Fruit fly (Drosophila melanogaster) whole organism, embryonic: ENCODE results near the gene CG10467.

ENCODE experiments used
- Adf1 ChIP-seq: fragments of 200-800 bp; sonication (Bioruptor generic); IDR thresholded peaks from 2 replicates; pipeline ENCODE4 v1.3.6; 2022; ENCODE audit warnings: missing biosample characterization, missing genetic modification characterization
- Atf-2 ChIP-seq: fragments of 200-800 bp; sonication (Bioruptor generic); optimal IDR thresholded peaks from 2 replicates; lab custom pipeline; 2016; ENCODE audit warnings: missing biosample characterization, missing genetic modification characterization
- Atf3 ChIP-seq: fragments of 200-800 bp; sonication (Bioruptor generic); optimal IDR thresholded peaks from 3 replicates; lab custom pipeline; 2016; ENCODE audit warnings: missing biosample characterization, missing genetic modification characterization
- CG10147 ChIP-seq: fragments of 200-800 bp; sonication (Bioruptor generic); optimal IDR thresholded peaks from 2 replicates; lab custom pipeline; 2019; ENCODE audit warnings: missing biosample characterization, mild to moderate bottlenecking, missing genetic modification characterization, moderate library complexity
- CG10543 ChIP-seq: fragments of 200-800 bp; sonication (Bioruptor generic); optimal IDR thresholded peaks from 3 replicates; lab custom pipeline; 2017; ENCODE audit warnings: missing biosample characterization, mild to moderate bottlenecking, missing genetic modification characterization, moderate library complexity
- CG11456 ChIP-seq: fragments of 200-800 bp; sonication (Bioruptor generic); IDR thresholded peaks from 3 replicates; pipeline ENCODE4 v1.3.6; 2022; ENCODE audit warnings: missing biosample characterization, missing genetic modification characterization
- CG12071 ChIP-seq: fragments of 200-800 bp; sonication (Bioruptor generic); optimal IDR thresholded peaks from 3 replicates; lab custom pipeline; 2018; ENCODE audit warnings: missing biosample characterization, mild to moderate bottlenecking, missing genetic modification characterization
- CG12236 ChIP-seq: fragments of 200-800 bp; sonication (Bioruptor generic); optimal IDR thresholded peaks from 2 replicates; lab custom pipeline; 2016; ENCODE audit warnings: missing biosample characterization, missing genetic modification characterization
- CG12299 ChIP-seq: fragments of 200-800 bp; sonication (Bioruptor generic); optimal IDR thresholded peaks from 2 replicates; lab custom pipeline; 2018; ENCODE audit warnings: missing biosample characterization, mild to moderate bottlenecking, missing genetic modification characterization
- CG14667 ChIP-seq: fragments of 200-800 bp; sonication (Bioruptor generic); IDR thresholded peaks from 2 replicates; pipeline ENCODE4 v1.3.6; 2022; ENCODE audit warnings: missing biosample characterization, missing genetic modification characterization
- CG14860 ChIP-seq: fragments of 200-800 bp; sonication (Bioruptor generic); IDR thresholded peaks from 3 replicates; pipeline ENCODE4 v1.3.6; 2022; ENCODE audit warnings: missing biosample characterization, missing genetic modification characterization; ENCODE audit not compliant: partially characterized antibody
- CG15601 ChIP-seq: fragments of 200-800 bp; sonication (Bioruptor generic); optimal IDR thresholded peaks from 3 replicates; lab custom pipeline; 2019; ENCODE audit warnings: missing biosample characterization, mild to moderate bottlenecking, missing genetic modification characterization, moderate library complexity
- CG16863 ChIP-seq: fragments of 200-800 bp; sonication (Bioruptor generic); optimal IDR thresholded peaks from 3 replicates; lab custom pipeline; 2016; ENCODE audit warnings: missing biosample characterization, missing genetic modification characterization
- CG17361 ChIP-seq: fragments of 200-800 bp; sonication (Bioruptor generic); IDR thresholded peaks from 3 replicates; pipeline ENCODE4 v1.3.6; 2022; ENCODE audit warnings: missing biosample characterization, missing genetic modification characterization
- CG1792 ChIP-seq: fragments of 200-800 bp; sonication (Bioruptor generic); optimal IDR thresholded peaks from 2 replicates; lab custom pipeline; 2016; ENCODE audit warnings: missing biosample characterization, missing genetic modification characterization
- CG2120 ChIP-seq: fragments of 200-800 bp; sonication (Bioruptor generic); optimal IDR thresholded peaks from 3 replicates; lab custom pipeline; 2016; ENCODE audit warnings: missing biosample characterization, missing genetic modification characterization
- CG4730 ChIP-seq: fragments of 200-800 bp; sonication (Bioruptor generic); IDR thresholded peaks from 2 replicates; pipeline ENCODE4 v1.3.6; 2022; ENCODE audit warnings: missing biosample characterization, missing genetic modification characterization
- CG8089 ChIP-seq: fragments of 200-800 bp; sonication (Bioruptor generic); optimal IDR thresholded peaks from 3 replicates; lab custom pipeline; 2016; ENCODE audit warnings: missing biosample characterization, missing genetic modification characterization
- CG8359 ChIP-seq: fragments of 200-800 bp; sonication (Bioruptor generic); optimal IDR thresholded peaks from 2 replicates; lab custom pipeline; 2017; ENCODE audit warnings: missing biosample characterization, mild to moderate bottlenecking, missing genetic modification characterization, borderline replicate concordance
- Camta ChIP-seq: fragments of 200-800 bp; sonication (Bioruptor generic); optimal IDR thresholded peaks from 2 replicates; lab custom pipeline; 2016; ENCODE audit warnings: missing biosample characterization, missing genetic modification characterization
- CrebB ChIP-seq: fragments of 200-800 bp; sonication (Bioruptor generic); optimal IDR thresholded peaks from 3 replicates; lab custom pipeline; 2018; ENCODE audit warnings: missing biosample characterization, mild to moderate bottlenecking, missing genetic modification characterization
- D19A ChIP-seq: fragments of 200-800 bp; optimal IDR thresholded peaks from 3 replicates; lab custom pipeline; 2019; ENCODE audit warnings: missing biosample characterization, mild to moderate bottlenecking, missing genetic modification characterization, moderate library complexity
- Dp ChIP-seq: fragments of 200-800 bp; sonication (Bioruptor generic); optimal IDR thresholded peaks from 2 replicates; lab custom pipeline; 2018; ENCODE audit warnings: missing biosample characterization, mild to moderate bottlenecking, missing genetic modification characterization, moderate library complexity
- Gsc ChIP-seq: fragments of 200-800 bp; sonication (Bioruptor generic); IDR thresholded peaks from 2 replicates; pipeline ENCODE4 v1.3.6; 2022; ENCODE audit warnings: missing biosample characterization, missing genetic modification characterization
- HmgZ ChIP-seq: fragments of 200-800 bp; sonication (Bioruptor generic); optimal IDR thresholded peaks from 2 replicates; lab custom pipeline; 2018; ENCODE audit warnings: missing biosample characterization, mild to moderate bottlenecking, missing genetic modification characterization
- Hr3 ChIP-seq: fragments of 200-800 bp; sonication (Bioruptor generic); optimal IDR thresholded peaks from 3 replicates; lab custom pipeline; 2016; ENCODE audit warnings: missing biosample characterization, missing genetic modification characterization
- Lpt ChIP-seq: fragments of >200 bp; optimal IDR thresholded peaks from 2 replicates; lab custom pipeline; 2018; ENCODE audit warnings: missing biosample characterization, missing genetic modification characterization
- Myb ChIP-seq: fragments of 200-800 bp; sonication (Bioruptor generic); optimal IDR thresholded peaks from 2 replicates; lab custom pipeline; 2016; ENCODE audit warnings: missing biosample characterization, missing genetic modification characterization
- NC2α ChIP-seq: fragments of 200-800 bp; sonication (Bioruptor generic); optimal IDR thresholded peaks from 2 replicates; lab custom pipeline; 2016; ENCODE audit warnings: missing biosample characterization, missing genetic modification characterization
- Nf-YA ChIP-seq: fragments of 200-800 bp; sonication (Bioruptor generic); IDR thresholded peaks from 2 replicates; pipeline ENCODE4 v1.3.6; 2022; ENCODE audit warnings: missing biosample characterization, missing genetic modification characterization
- PHDP ChIP-seq: fragments of 200-800 bp; sonication (Bioruptor generic); optimal IDR thresholded peaks from 3 replicates; lab custom pipeline; 2018; ENCODE audit warnings: missing biosample characterization, mild to moderate bottlenecking, missing genetic modification characterization, moderate library complexity
- Rfx ChIP-seq: fragments of 200-800 bp; sonication (Bioruptor generic); IDR thresholded peaks from 2 replicates; pipeline ENCODE4 v1.3.6; 2022; ENCODE audit warnings: missing biosample characterization, missing genetic modification characterization
- Stat92E ChIP-seq, 3 experiments: fragments of >200 bp in 2 of 3; fragments of 200-800 bp in 1 of 3; sonication (Bioruptor generic) in 1 of 3; optimal IDR thresholded peaks; 2 replicates each; lab custom pipeline; 2017 to 2019; ENCODE audit warnings: missing biosample characterization in 3 of 3, missing genetic modification characterization in 3 of 3, mild to moderate bottlenecking in 1 of 3, moderate library complexity in 1 of 3
- Usf ChIP-seq: fragments of 200-800 bp; sonication (Bioruptor generic); optimal IDR thresholded peaks from 2 replicates; lab custom pipeline; 2017; ENCODE audit warnings: missing genotype, missing biosample characterization, missing genetic modification characterization
- ab ChIP-seq: fragments of 200-800 bp; sonication (Bioruptor generic); optimal IDR thresholded peaks from 2 replicates; lab custom pipeline; 2016; ENCODE audit warnings: missing biosample characterization, missing genetic modification characterization
- bsh ChIP-seq, 2 experiments: fragments of 200-800 bp; sonication (Bioruptor generic); optimal IDR thresholded peaks; 2 replicates each; lab custom pipeline; 2017 to 2018; ENCODE audit warnings: mild to moderate bottlenecking in 2 of 2, missing biosample characterization in 2 of 2, missing genetic modification characterization in 2 of 2, moderate library complexity in 1 of 2
- caup ChIP-seq: fragments of 200-800 bp; sonication (Bioruptor generic); optimal IDR thresholded peaks from 3 replicates; lab custom pipeline; 2017; ENCODE audit warnings: missing biosample characterization, mild to moderate bottlenecking, missing genetic modification characterization, moderate library complexity; ENCODE audit not compliant: severe bottlenecking
- ham ChIP-seq: fragments of 200-800 bp; sonication (Bioruptor generic); IDR thresholded peaks from 2 replicates; pipeline ENCODE4 v1.3.6; 2022; ENCODE audit warnings: missing biosample characterization, missing genetic modification characterization
- hbn ChIP-seq: fragments of 200-800 bp; sonication (Bioruptor generic); IDR thresholded peaks from 2 replicates; pipeline ENCODE4 v1.3.6; 2022; ENCODE audit warnings: missing biosample characterization, missing genetic modification characterization; ENCODE audit not compliant: partially characterized antibody
- insv ChIP-seq, 2 experiments: fragments of 200-800 bp; sonication (Bioruptor generic); optimal IDR thresholded peaks; 3 replicates each; lab custom pipeline; 2016 to 2018; ENCODE audit warnings: missing biosample characterization in 2 of 2, missing genetic modification characterization in 2 of 2
- jing ChIP-seq: fragments of 200-800 bp; sonication (Bioruptor generic); optimal IDR thresholded peaks from 2 replicates; lab custom pipeline; 2018; ENCODE audit warnings: missing biosample characterization, mild to moderate bottlenecking, missing genetic modification characterization
- mirr ChIP-seq: fragments of 200-800 bp; sonication (Bioruptor generic); optimal IDR thresholded peaks from 3 replicates; lab custom pipeline; 2018; ENCODE audit warnings: missing biosample characterization, mild to moderate bottlenecking, missing genetic modification characterization
- onecut ChIP-seq: fragments of 200-800 bp; sonication (Bioruptor generic); IDR thresholded peaks from 2 replicates; pipeline ENCODE4 v1.3.6; 2022; ENCODE audit warnings: missing biosample characterization, missing genetic modification characterization
- peb ChIP-seq: fragments of 200-800 bp; sonication (Bioruptor generic); IDR thresholded peaks from 2 replicates; pipeline ENCODE4 v1.3.6; 2022; ENCODE audit warnings: missing biosample characterization, missing genetic modification characterization
- pnt ChIP-seq: fragments of 200-800 bp; sonication (Bioruptor generic); optimal IDR thresholded peaks from 3 replicates; lab custom pipeline; 2016; ENCODE audit warnings: missing biosample characterization, missing genetic modification characterization
- scrt ChIP-seq: fragments of 200-800 bp; sonication (Bioruptor generic); optimal IDR thresholded peaks from 2 replicates; lab custom pipeline; 2018; ENCODE audit warnings: missing biosample characterization, mild to moderate bottlenecking, missing genetic modification characterization, moderate library complexity
- tin ChIP-seq: fragments of 200-800 bp; sonication (Bioruptor generic); optimal IDR thresholded peaks from 3 replicates; lab custom pipeline; 2016; ENCODE audit warnings: missing biosample characterization, missing genetic modification characterization
- usp ChIP-seq: fragments of >200 bp; optimal IDR thresholded peaks from 2 replicates; lab custom pipeline; 2017; ENCODE audit warnings: missing biosample characterization, missing genetic modification characterization
- vvl ChIP-seq: fragments of 200-800 bp; sonication (Bioruptor generic); IDR thresholded peaks from 2 replicates; pipeline ENCODE4 v1.3.6; 2022; ENCODE audit warnings: missing biosample characterization, missing genetic modification characterization
- zen ChIP-seq: fragments of 200-800 bp; sonication (Bioruptor generic); optimal IDR thresholded peaks from 3 replicates; lab custom pipeline; 2018; ENCODE audit warnings: missing biosample characterization, mild to moderate bottlenecking, missing genetic modification characterization, moderate library complexity
- zfh1 ChIP-seq: fragments of 200-800 bp; sonication (Bioruptor generic); IDR thresholded peaks from 3 replicates; pipeline ENCODE4 v1.3.6; 2022; ENCODE audit warnings: missing biosample characterization, missing genetic modification characterization

Gene CG10467

DNA sequence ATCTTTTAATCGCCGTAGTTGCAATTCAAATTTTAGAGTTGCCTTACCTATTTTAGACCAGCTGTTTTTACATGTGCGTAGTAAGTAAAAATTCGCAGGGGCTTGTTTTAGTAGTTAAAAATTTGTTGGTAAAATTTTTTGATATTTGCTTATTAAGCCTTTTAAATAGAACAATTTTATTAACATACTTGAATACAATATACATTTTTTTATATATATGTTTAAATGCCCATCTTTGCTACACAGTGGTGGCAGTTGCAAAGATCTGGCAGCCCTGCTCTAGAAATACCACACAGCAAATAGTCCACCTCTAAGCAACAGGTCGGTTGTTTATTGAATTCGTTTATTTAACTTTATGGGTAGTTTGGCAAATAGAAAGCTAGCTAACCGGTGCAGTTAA lies at the start of gene CG10467, which contains the start of gene loj:
Gene CG10467 (minus strand): TSS at position 51 of the 400 bp plus-strand sequence.
Gene loj (plus strand): TSS at position 291 of the 400 bp plus-strand sequence.
- TF ChIP-seq onecut (GFP tag; lab: Robert Waterston, UW) = peak; percentile 82
- no peak for TF ChIP-seq usp (GFP tag; lab: Kevin White, UChicago)
- TF ChIP-seq CG4730 (GFP tag; lab: Robert Waterston, UW) = peak; percentile 96
- peak; percentile 65 for TF ChIP-seq CG1792 (GFP tag; lab: Kevin White, UChicago)
- peak; percentile 97 for TF ChIP-seq CG14667 (GFP tag; lab: Robert Waterston, UW)
- peak; percentile 81 for TF ChIP-seq CG12299 (tag; lab: Kevin White, UChicago)
- peak; percentile 87 for TF ChIP-seq D19A (tag; lab: Kevin White, UChicago)
- peak; percentile 67 for TF ChIP-seq CG8359 (GFP tag; lab: Kevin White, UChicago)
- peak; percentile 68 for TF ChIP-seq CG8089 (GFP tag; lab: Kevin White, UChicago)
- TF ChIP-seq peb = peak; percentile 92
- peak; percentile 98 for TF ChIP-seq CG11456 (GFP tag; lab: Robert Waterston, UW)
- peak; percentile 53 for TF ChIP-seq mirr (GFP tag; lab: Kevin White, UChicago)
- TF ChIP-seq NC2α (GFP tag; lab: Kevin White, UChicago) = no peak
- peak; percentile 60 for TF ChIP-seq Atf-2 (GFP tag; lab: Kevin White, UChicago)
- peak; percentile 63 for TF ChIP-seq hbn (GFP tag; lab: Robert Waterston, UW)
- TF ChIP-seq CrebB (tag; lab: Kevin White, UChicago) = peak; percentile 78
- peak; percentile 98 for TF ChIP-seq Hr3 (GFP tag; lab: Kevin White, UChicago)
- TF ChIP-seq Nf-YA (GFP tag; lab: Robert Waterston, UW) = peak; percentile 87
- TF ChIP-seq CG12236 = peak; percentile 41
- TF ChIP-seq Rfx (GFP tag; lab: Robert Waterston, UW) = peak; percentile 99
- TF ChIP-seq Camta (GFP tag; lab: Kevin White, UChicago) = peak; percentile 81
- peak; percentile 97 for TF ChIP-seq PHDP (tag; lab: Kevin White, UChicago)
- peak; percentile 91 for TF ChIP-seq ham (GFP tag; lab: Robert Waterston, UW)
- peak; percentile 93 for TF ChIP-seq Usf (GFP tag; lab: Kevin White, UChicago)
- peak; percentile 72 for TF ChIP-seq Dp (GFP tag; lab: Kevin White, UChicago)
- peak; percentile 95 for TF ChIP-seq CG2120 (GFP tag; lab: Kevin White, UChicago)
- peak; percentile 87 for TF ChIP-seq jing
- TF ChIP-seq Adf1 (GFP tag; lab: Robert Waterston, UW) = peak; percentile 79
- TF ChIP-seq Lpt = no peak
- TF ChIP-seq scrt = peak; percentile 98
- TF ChIP-seq Stat92E (GFP tag; optimal IDR thresholded peaks at IDR 0.05; lab: Kevin White, UChicago) = peak in 1 of 3 experiments; percentile 86
- TF ChIP-seq Myb (GFP tag; lab: Kevin White, UChicago) = peak; percentile 64
- TF ChIP-seq CG10147 = peak; percentile 92
- TF ChIP-seq Gsc (GFP tag; lab: Robert Waterston, UW) = peak; percentile 95
- TF ChIP-seq CG16863 (GFP tag; lab: Kevin White, UChicago) = peak; percentile 67
- peak; percentile 97 for TF ChIP-seq zfh1 (GFP tag; lab: Robert Waterston, UW)
- TF ChIP-seq Atf3 (GFP tag; lab: Kevin White, UChicago) = peak; percentile 72
- TF ChIP-seq bsh (GFP tag; optimal IDR thresholded peaks at IDR 0.05; lab: Kevin White, UChicago) = peak in 1 of 2 experiments; percentile 97
- TF ChIP-seq HmgZ (tag; lab: Kevin White, UChicago) = peak; percentile 94
- TF ChIP-seq CG12071 (GFP tag; lab: Kevin White, UChicago) = peak; percentile 43
- TF ChIP-seq tin (GFP tag; lab: Kevin White, UChicago) = peak; percentile 97
- TF ChIP-seq CG17361 (GFP tag; lab: Robert Waterston, UW) = peak; percentile 93
- TF ChIP-seq CG14860 (GFP tag; lab: Robert Waterston, UW) = peak; percentile 61; the same call in 2 of the 3 replicates
- TF ChIP-seq CG10543 (GFP tag; lab: Kevin White, UChicago) = peak; percentile 91
- TF ChIP-seq CG15601 (tag; lab: Kevin White, UChicago) = peak; percentile 93
- peak in 1 of 2 experiments; percentile 63 for TF ChIP-seq insv (GFP tag; optimal IDR thresholded peaks at IDR 0.05; lab: Kevin White, UChicago)
- TF ChIP-seq vvl (GFP tag; lab: Robert Waterston, UW) = peak; percentile 97
- TF ChIP-seq caup = peak; percentile 89
- TF ChIP-seq pnt = peak; percentile 82
- TF ChIP-seq ab (GFP tag; lab: Kevin White, UChicago) = peak; percentile 56
- TF ChIP-seq zen = peak; percentile 98
